Fruit fly (Drosophila melanogaster) whole organism, embryonic: ENCODE results near the gene spn-E.

ENCODE experiments used
- Antp ChIP-seq: fragments of 200-800 bp; sonication (Bioruptor generic); optimal IDR thresholded peaks from 3 replicates; lab custom pipeline; 2016; ENCODE audit warnings: missing biosample characterization, missing genetic modification characterization
- CG10321 ChIP-seq: fragments of 200-800 bp; sonication (Bioruptor generic); IDR thresholded peaks from 2 replicates; pipeline ENCODE4 v1.3.6; 2022; ENCODE audit warnings: missing biosample characterization, missing genetic modification characterization
- CG10543 ChIP-seq: fragments of 200-800 bp; sonication (Bioruptor generic); optimal IDR thresholded peaks from 3 replicates; lab custom pipeline; 2017; ENCODE audit warnings: missing biosample characterization, mild to moderate bottlenecking, missing genetic modification characterization, moderate library complexity
- CG1233 ChIP-seq: fragments of 200-800 bp; sonication (Bioruptor generic); optimal IDR thresholded peaks from 4 replicates; lab custom pipeline; 2018; ENCODE audit warnings: missing biosample characterization, mild to moderate bottlenecking, missing genetic modification characterization
- CG13624 ChIP-seq: fragments of 200-800 bp; sonication (Bioruptor generic); optimal IDR thresholded peaks from 2 replicates; lab custom pipeline; 2016; ENCODE audit warnings: missing biosample characterization, missing genetic modification characterization
- CG13775 ChIP-seq: fragments of 200-800 bp; sonication (Bioruptor generic); optimal IDR thresholded peaks from 3 replicates; lab custom pipeline; 2017; ENCODE audit warnings: missing biosample characterization, mild to moderate bottlenecking, missing genetic modification characterization
- CG14014 ChIP-seq: fragments of 200-800 bp; sonication (Bioruptor generic); IDR thresholded peaks from 2 replicates; pipeline ENCODE4 v1.3.6; 2022; ENCODE audit warnings: missing biosample characterization, missing genetic modification characterization
- CG16779 ChIP-seq: fragments of 200-800 bp; sonication (Bioruptor generic); IDR thresholded peaks from 2 replicates; pipeline ENCODE4 v1.3.6; 2022; ENCODE audit warnings: missing biosample characterization, missing genetic modification characterization
- CG17568 ChIP-seq: fragments of 200-800 bp; sonication (Bioruptor generic); optimal IDR thresholded peaks from 2 replicates; lab custom pipeline; 2018; ENCODE audit warnings: missing biosample characterization, mild to moderate bottlenecking, missing genetic modification characterization, moderate library complexity
- CG1792 ChIP-seq: fragments of 200-800 bp; sonication (Bioruptor generic); optimal IDR thresholded peaks from 2 replicates; lab custom pipeline; 2016; ENCODE audit warnings: missing biosample characterization, missing genetic modification characterization
- CG6654 ChIP-seq: fragments of 200-800 bp; sonication (Bioruptor generic); optimal IDR thresholded peaks from 2 replicates; lab custom pipeline; 2017; ENCODE audit warnings: missing biosample characterization, mild to moderate bottlenecking, missing genetic modification characterization
- CG7839 ChIP-seq: fragments of 200-800 bp; sonication (Bioruptor generic); optimal IDR thresholded peaks from 3 replicates; lab custom pipeline; 2018; ENCODE audit warnings: missing biosample characterization, mild to moderate bottlenecking, missing genetic modification characterization, moderate library complexity
- CG8290 ChIP-seq, 3 experiments: fragments of 200-800 bp; sonication (Bioruptor generic); optimal IDR thresholded peaks; 2 replicates each; lab custom pipeline; 2016 to 2019; ENCODE audit warnings: missing biosample characterization in 3 of 3, missing genetic modification characterization in 3 of 3, mild to moderate bottlenecking in 2 of 3, moderate library complexity in 1 of 3
- CG9609 ChIP-seq: fragments of 200-800 bp; sonication (Bioruptor generic); optimal IDR thresholded peaks from 3 replicates; lab custom pipeline; 2016; ENCODE audit warnings: missing biosample characterization, missing genetic modification characterization
- CHES-1-like ChIP-seq: fragments of 200-800 bp; sonication (Bioruptor generic); optimal IDR thresholded peaks from 2 replicates; lab custom pipeline; 2016; ENCODE audit warnings: missing biosample characterization, missing genetic modification characterization
- D ChIP-seq, 2 experiments: fragments of 200-800 bp in 1 of 2; fragments of >200 bp in 1 of 2; sonication (Bioruptor generic) in 1 of 2; optimal IDR thresholded peaks; 2 replicates in 1 of 2; 3 replicates in 1 of 2; lab custom pipeline; 2017; ENCODE audit warnings: mild to moderate bottlenecking in 1 of 2, missing biosample characterization in 1 of 2, missing genetic modification characterization in 1 of 2, missing genetic modification reagents in 1 of 2
- D19A ChIP-seq: fragments of 200-800 bp; optimal IDR thresholded peaks from 3 replicates; lab custom pipeline; 2019; ENCODE audit warnings: missing biosample characterization, mild to moderate bottlenecking, missing genetic modification characterization, moderate library complexity
- Deaf1 ChIP-seq: fragments of 200-800 bp; optimal IDR thresholded peaks from 3 replicates; lab custom pipeline; 2019; ENCODE audit warnings: missing biosample characterization, mild to moderate bottlenecking, missing genetic modification characterization, moderate library complexity
- HLH3B ChIP-seq: fragments of 200-800 bp; sonication (Bioruptor generic); IDR thresholded peaks from 2 replicates; pipeline ENCODE4 v1.3.6; 2022; ENCODE audit warnings: missing biosample characterization, missing genetic modification characterization
- Jarid2 ChIP-seq: fragments of 200-800 bp; sonication (Bioruptor generic); optimal IDR thresholded peaks from 3 replicates; lab custom pipeline; 2017; ENCODE audit warnings: mild to moderate bottlenecking, missing biosample characterization, missing genetic modification reagents, missing genetic modification characterization
- MBD-R2 ChIP-seq: fragments of 200-800 bp; sonication (Bioruptor generic); IDR thresholded peaks from 2 replicates; pipeline ENCODE4 v1.3.6; 2022; ENCODE audit warnings: missing biosample characterization, missing genetic modification characterization
- Med ChIP-seq: fragments of 200-800 bp; sonication (Bioruptor generic); peaks from one replicate; lab custom pipeline; 2016; ENCODE audit warnings: missing biosample characterization, missing genetic modification characterization, mild to moderate bottlenecking, inconsistent platforms, moderate library complexity
- Meics ChIP-seq: fragments of 200-800 bp; sonication (Bioruptor generic); optimal IDR thresholded peaks from 2 replicates; lab custom pipeline; 2017; ENCODE audit warnings: missing biosample characterization, mild to moderate bottlenecking, missing genetic modification characterization
- PHDP ChIP-seq: fragments of 200-800 bp; sonication (Bioruptor generic); optimal IDR thresholded peaks from 3 replicates; lab custom pipeline; 2018; ENCODE audit warnings: missing biosample characterization, mild to moderate bottlenecking, missing genetic modification characterization, moderate library complexity
- Side ChIP-seq: fragments of 200-800 bp; sonication (Bioruptor generic); optimal IDR thresholded peaks from 2 replicates; lab custom pipeline; 2016; ENCODE audit warnings: missing biosample characterization, missing genetic modification characterization
- Sry-β ChIP-seq: fragments of 200-800 bp; sonication (Bioruptor generic); optimal IDR thresholded peaks from 2 replicates; lab custom pipeline; 2018; ENCODE audit warnings: missing biosample characterization, mild to moderate bottlenecking, missing genetic modification characterization, moderate library complexity
- abd-A ChIP-seq: fragments of 200-800 bp; sonication (Bioruptor generic); optimal IDR thresholded peaks from 3 replicates; lab custom pipeline; 2019; ENCODE audit warnings: missing biosample characterization, mild to moderate bottlenecking, missing genetic modification characterization, moderate library complexity
- bsh ChIP-seq, 2 experiments: fragments of 200-800 bp; sonication (Bioruptor generic); optimal IDR thresholded peaks; 2 replicates each; lab custom pipeline; 2017 to 2018; ENCODE audit warnings: mild to moderate bottlenecking in 2 of 2, missing biosample characterization in 2 of 2, missing genetic modification characterization in 2 of 2, moderate library complexity in 1 of 2
- chinmo ChIP-seq: fragments of 200-800 bp; sonication (Bioruptor generic); IDR thresholded peaks from 4 replicates; pipeline ENCODE4 v1.3.6; 2022; ENCODE audit warnings: missing biosample characterization, missing genetic modification characterization; ENCODE audit not compliant: partially characterized antibody
- ci ChIP-seq: fragments of 200-800 bp; sonication (Bioruptor generic); IDR thresholded peaks from 3 replicates; pipeline ENCODE4 v1.3.6; 2022; ENCODE audit warnings: missing biosample characterization, missing genetic modification characterization
- crol ChIP-seq: fragments of 200-800 bp; sonication (Bioruptor generic); IDR thresholded peaks from 2 replicates; pipeline ENCODE4 v1.3.6; 2022; ENCODE audit warnings: missing biosample characterization, missing genetic modification characterization
- insv ChIP-seq, 2 experiments: fragments of 200-800 bp; sonication (Bioruptor generic); optimal IDR thresholded peaks; 3 replicates each; lab custom pipeline; 2016 to 2018; ENCODE audit warnings: missing biosample characterization in 2 of 2, missing genetic modification characterization in 2 of 2
- lov ChIP-seq, 2 experiments: fragments of 200-800 bp in 1 of 2; fragments of >200 bp in 1 of 2; sonication (Bioruptor generic) in 1 of 2; IDR thresholded peaks in 1 of 2; optimal IDR thresholded peaks in 1 of 2; 2 replicates in 1 of 2; 3 replicates in 1 of 2; pipeline versions ENCODE4 v1.3.6 to Lab custom; 2017 to 2022; ENCODE audit warnings: missing biosample characterization in 1 of 2, missing genetic modification characterization in 1 of 2
- luna ChIP-seq: fragments of 200-800 bp; sonication (Bioruptor generic); optimal IDR thresholded peaks from 2 replicates; lab custom pipeline; 2016; ENCODE audit warnings: missing biosample characterization, missing genetic modification characterization
- nom ChIP-seq: fragments of 200-800 bp; sonication (Bioruptor generic); optimal IDR thresholded peaks from 2 replicates; lab custom pipeline; 2017; ENCODE audit warnings: missing biosample characterization, missing genetic modification characterization, mild to moderate bottlenecking, moderate library complexity, missing genetic modification reagents
- onecut ChIP-seq: fragments of 200-800 bp; sonication (Bioruptor generic); IDR thresholded peaks from 2 replicates; pipeline ENCODE4 v1.3.6; 2022; ENCODE audit warnings: missing biosample characterization, missing genetic modification characterization
- otp ChIP-seq: fragments of 200-800 bp; sonication (Bioruptor generic); IDR thresholded peaks from 3 replicates; pipeline ENCODE4, ENCODE4 v1.3.6; 2022; ENCODE audit warnings: missing biosample characterization, missing genetic modification characterization
- run ChIP-seq: fragments of 200-800 bp; sonication (Bioruptor generic); optimal IDR thresholded peaks from 3 replicates; lab custom pipeline; 2018; ENCODE audit warnings: missing biosample characterization, mild to moderate bottlenecking, missing genetic modification characterization
- sd ChIP-seq: fragments of 200-800 bp; sonication (Bioruptor generic); optimal IDR thresholded peaks from 3 replicates; lab custom pipeline; 2018; ENCODE audit warnings: missing biosample characterization, mild to moderate bottlenecking, missing genetic modification characterization, moderate library complexity
- sisA ChIP-seq: fragments of 200-800 bp; sonication (Bioruptor generic); IDR thresholded peaks from 2 replicates; pipeline ENCODE4 v1.3.6; 2022; ENCODE audit warnings: missing biosample characterization, missing genetic modification characterization
- sr ChIP-seq: fragments of 200-800 bp; sonication (Bioruptor generic); IDR thresholded peaks from 3 replicates; pipeline ENCODE4 v1.3.6; 2022; ENCODE audit warnings: missing biosample characterization, missing genetic modification characterization
- tio ChIP-seq: fragments of 200-800 bp; sonication (Bioruptor generic); optimal IDR thresholded peaks from 2 replicates; lab custom pipeline; 2017; ENCODE audit warnings: missing biosample characterization, missing genetic modification characterization, inconsistent platforms
- trem ChIP-seq: fragments of 200-800 bp; optimal IDR thresholded peaks from 3 replicates; lab custom pipeline; 2019; ENCODE audit warnings: missing biosample characterization, mild to moderate bottlenecking, missing genetic modification characterization, moderate library complexity

Gene spn-E

DNA sequence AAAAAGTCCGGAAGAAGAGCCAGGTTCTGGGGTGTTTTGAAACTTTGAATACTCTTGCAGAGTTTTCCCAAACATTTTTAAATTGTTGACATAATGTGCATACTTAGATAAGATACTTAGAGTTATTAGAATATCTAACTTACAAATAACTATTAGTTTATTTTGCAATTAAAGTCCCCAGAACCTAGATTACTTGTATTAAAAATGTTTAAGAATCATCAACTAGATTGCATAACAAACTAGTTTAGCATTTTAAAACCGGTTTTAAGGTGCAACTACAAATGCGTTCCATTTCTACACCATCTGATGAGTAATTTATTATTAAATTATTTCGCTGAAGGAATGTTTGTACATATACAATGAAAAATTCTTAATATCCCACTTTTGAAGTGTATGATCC is 30.9 kb upstream of the spn-E start:
- TF ChIP-seq CHES-1-like (GFP tag; lab: Kevin White, UChicago), result no peak
- no peak for TF ChIP-seq CG10321 (GFP tag; lab: Robert Waterston, UW)
- peak; percentile 68 for TF ChIP-seq D19A

DNA sequence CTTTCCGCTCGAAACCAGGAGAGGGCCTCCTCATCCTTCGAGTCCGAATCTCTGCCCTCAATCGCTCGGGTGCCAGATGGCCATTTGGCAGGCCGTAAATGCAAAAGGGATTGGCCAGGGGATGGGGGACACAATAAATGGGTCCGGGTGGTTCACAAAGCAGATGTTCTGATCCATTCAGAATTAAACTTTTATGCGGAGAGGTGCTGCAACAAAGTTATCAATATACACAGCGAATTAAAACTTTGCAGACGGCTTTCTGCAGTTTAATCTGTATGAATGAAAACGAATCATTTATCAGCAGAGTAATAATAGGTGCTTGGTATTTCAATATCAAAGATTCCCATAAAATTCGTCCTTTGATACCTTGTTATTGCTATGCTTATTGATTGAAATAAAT is 29.9 kb upstream of the spn-E start:
- no peak for TF ChIP-seq CG10543 (GFP tag; lab: Kevin White, UChicago)
- TF ChIP-seq luna, result no peak
- peak; percentile 32 for TF ChIP-seq abd-A (tag; lab: Kevin White, UChicago)
- TF ChIP-seq, all 482 proteins: peak for 1

DNA sequence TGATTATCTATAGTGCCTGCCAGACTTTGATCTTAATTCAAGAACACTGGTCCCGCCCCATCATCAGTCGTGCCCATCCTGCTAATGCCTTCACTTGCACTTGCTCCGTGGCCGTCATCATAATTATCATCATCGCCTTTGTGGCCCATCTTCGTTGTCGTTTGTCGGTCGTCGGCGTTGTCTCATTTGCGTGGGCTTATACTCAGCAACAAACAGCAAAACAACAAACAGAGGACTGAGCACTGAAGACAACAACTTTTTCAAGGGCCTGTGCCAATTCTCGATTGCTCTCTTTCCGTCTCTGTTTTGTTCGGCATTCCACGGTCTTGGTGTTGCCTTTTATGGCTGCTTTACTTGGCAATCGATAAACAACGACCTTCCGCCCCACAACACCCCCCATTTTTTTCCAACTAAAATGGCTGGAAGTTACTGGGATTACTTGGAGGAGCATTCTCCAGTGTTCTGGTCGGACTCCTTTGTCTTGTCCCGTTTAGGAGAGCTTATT is 29.3 kb upstream of the spn-E start:
- no peak for TF ChIP-seq CG9609 (GFP tag; lab: Kevin White, UChicago)
- TF ChIP-seq Antp (GFP tag; lab: Kevin White, UChicago), result no peak
- no peak for TF ChIP-seq Side
- peak; percentile 44 for TF ChIP-seq onecut (GFP tag; lab: Robert Waterston, UW)
- TF ChIP-seq bsh (GFP tag; optimal IDR thresholded peaks at IDR 0.05; lab: Kevin White, UChicago), result peak in 1 of 2 experiments; percentile 48
- peak; percentile 41 for TF ChIP-seq sd (tag; lab: Kevin White, UChicago)
- peak; percentile 67; the same call in 2 of the 3 replicates for TF ChIP-seq sr (GFP tag; lab: Robert Waterston, UW)

DNA sequence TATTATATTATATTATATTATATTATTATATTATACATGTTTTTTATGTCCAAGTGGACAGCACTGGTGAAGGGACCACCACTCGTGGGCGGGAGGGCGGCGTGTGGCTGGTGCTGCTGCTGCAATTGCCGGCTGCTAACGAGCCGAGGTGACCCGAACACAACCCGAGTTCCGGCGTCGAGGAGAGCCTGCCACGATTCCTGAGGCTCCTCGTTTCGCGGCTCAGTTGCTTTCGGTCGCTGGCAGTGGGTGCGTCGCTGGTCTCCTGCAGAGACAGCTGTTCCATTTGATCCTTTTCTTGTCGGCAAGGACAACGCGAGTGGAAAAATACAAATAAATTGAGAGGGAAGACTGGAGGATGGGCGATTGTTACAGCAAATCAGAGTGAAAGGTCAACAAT is 26.9 kb upstream of the spn-E start:
- TF ChIP-seq CG1792 (GFP tag; lab: Kevin White, UChicago) (no peak), CG10543 (GFP tag; lab: Kevin White, UChicago) (peak; percentile 11), CG7839 (tag; lab: Kevin White, UChicago) (no peak), CG17568 (GFP tag; lab: Kevin White, UChicago) (no peak), Jarid2 (GFP tag; lab: Kevin White, UChicago) (peak; percentile 29), Meics (GFP tag; lab: Kevin White, UChicago) (no peak), CG1233 (GFP tag; lab: Kevin White, UChicago) (peak; percentile 54), run (tag; lab: Kevin White, UChicago) (no peak), ci (GFP tag; lab: Robert Waterston, UW) (no peak; the same call in 2 of the 3 replicates), nom (GFP tag; lab: Kevin White, UChicago) (peak; percentile 47), CG16779 (0 out of 2 replicates have a peak, but pooled peaks have one; percentile 12), sisA (GFP tag; lab: Robert Waterston, UW) (no peak), trem (peak; percentile 32), CG8290 (GFP tag; optimal IDR thresholded peaks at IDR 0.05; lab: Kevin White, UChicago) (no peak), CG8290 (tag; optimal IDR thresholded peaks at IDR 0.05; lab: Kevin White, UChicago) (peak in 1 of 2 experiments; percentile 9), HLH3B (GFP tag; lab: Robert Waterston, UW) (no peak), CG13624 (GFP tag; lab: Kevin White, UChicago) (no peak), CG14014 (GFP tag; lab: Robert Waterston, UW) (no peak), Sry-β (GFP tag; lab: Kevin White, UChicago) (peak; percentile 36), insv (GFP tag; optimal IDR thresholded peaks at IDR 0.05; lab: Kevin White, UChicago) (no peak), CG6654 (GFP tag; lab: Kevin White, UChicago) (no peak), lov (optimal IDR thresholded peaks at IDR 0.05; lab: Kevin White, UChicago) (no peak), lov (GFP tag; IDR thresholded peaks at IDR 0.05; lab: Robert Waterston, UW) (0 out of 3 replicates have a peak, but pooled peaks have one; percentile 38), D (optimal IDR thresholded peaks at IDR 0.05; lab: Kevin White, UChicago) (peak; percentile 44), D (GFP tag; optimal IDR thresholded peaks at IDR 0.05; lab: Kevin White, UChicago) (no peak), otp (GFP tag; lab: Robert Waterston, UW) (no peak), Med (GFP tag; lab: Kevin White, UChicago) (peak; percentile 81), tio (GFP tag; lab: Kevin White, UChicago) (no peak), CG13775 (GFP tag; lab: Kevin White, UChicago) (no peak), PHDP (tag; lab: Kevin White, UChicago) (no peak), chinmo (GFP tag; lab: Robert Waterston, UW) (0 out of 4 replicates have a peak, but pooled peaks have one; percentile 22), Deaf1 (tag; lab: Kevin White, UChicago) (peak; percentile 97), MBD-R2 (GFP tag; lab: Robert Waterston, UW) (no peak), crol (GFP tag; lab: Robert Waterston, UW) (0 out of 2 replicates have a peak, but pooled peaks have one; percentile 41)
